Worm (Caenorhabditis elegans): ENCODE results near the gene H12C20.7.

The H12C20.7 gene

DNA sequence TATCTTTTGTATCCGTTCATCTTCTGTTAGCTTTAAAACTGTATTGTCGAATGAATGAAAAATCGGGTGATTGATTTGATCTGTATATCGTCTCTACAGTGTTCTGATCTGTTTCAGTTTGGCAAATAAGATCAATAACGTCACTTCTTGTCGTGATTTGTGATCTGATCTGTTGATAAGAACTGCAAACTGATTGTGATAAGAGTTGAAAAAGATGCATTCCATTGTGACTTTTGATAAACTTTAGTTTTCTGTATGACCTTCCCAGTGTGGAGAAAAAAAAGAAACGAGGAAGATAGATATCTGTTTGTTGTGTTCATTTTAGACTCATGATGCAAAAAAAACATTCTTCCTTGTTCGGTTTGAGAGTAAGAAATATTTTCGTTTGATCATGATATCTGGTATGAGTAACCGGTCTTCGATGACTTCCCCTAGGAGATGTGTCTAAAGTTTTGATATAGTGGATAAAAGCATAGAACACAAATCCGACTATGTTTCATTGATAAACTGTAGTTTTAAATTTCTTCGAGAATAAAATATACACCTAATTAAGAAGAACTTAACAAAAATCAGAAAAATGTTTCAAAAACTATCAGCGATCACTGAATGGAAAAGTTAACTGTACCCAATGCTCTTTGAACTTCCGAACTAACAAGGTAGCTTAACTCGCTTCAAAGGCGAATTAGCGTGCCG is 42.2 kb upstream of the H12C20.7 start:
- no peak for TF ChIP-seq snpc-4 (GFP tag; optimal IDR thresholded peaks at IDR 0.05)
- TF ChIP-seq snpc-4 (tag; optimal IDR thresholded peaks at IDR 0.05): no peak
- TF ChIP-seq lsy-27 (tag; optimal IDR thresholded peaks at IDR 0.05; ENCODE audit: borderline replicate concordance, insufficient read depth): no peak
- peak; percentile 53 for TF ChIP-seq somi-1 (GFP tag; optimal IDR thresholded peaks at IDR 0.05)
- no peak for TF ChIP-seq sea-2 (GFP tag; IDR thresholded peaks at IDR 0.05)
- TF ChIP-seq hmg-1.2 (GFP tag; IDR thresholded peaks at IDR 0.05): no peak
- no peak for TF ChIP-seq rec-8 (tag; optimal IDR thresholded peaks at IDR 0.05)
- peak; percentile 38 for TF ChIP-seq nhr-80 (tag; optimal IDR thresholded peaks at IDR 0.05)
- no peak for TF ChIP-seq T26A5.8 (tag; optimal IDR thresholded peaks at IDR 0.05)
- TF ChIP-seq sptf-2 (GFP tag; optimal IDR thresholded peaks at IDR 0.05): no peak
- no peak for TF ChIP-seq F39B2.1 (GFP tag; IDR thresholded peaks at IDR 0.05)
- no peak for TF ChIP-seq madf-3 (GFP tag; IDR thresholded peaks at IDR 0.05)
- peak; percentile 40 for TF ChIP-seq lin-40 (tag; optimal IDR thresholded peaks at IDR 0.05)
- no peak for TF ChIP-seq dpl-1 (GFP tag; optimal IDR thresholded peaks at IDR 0.05)
- TF ChIP-seq zim-3 (tag; optimal IDR thresholded peaks at IDR 0.05): no peak
- TF ChIP-seq ztf-26 (tag; optimal IDR thresholded peaks at IDR 0.05): peak; percentile 41
- TF ChIP-seq ceh-79 (tag; optimal IDR thresholded peaks at IDR 0.05): no peak
- no peak for TF ChIP-seq K11D2.4 (GFP tag; IDR thresholded peaks at IDR 0.05)
- TF ChIP-seq T07F8.4 (tag; optimal IDR thresholded peaks at IDR 0.05): no peak

DNA sequence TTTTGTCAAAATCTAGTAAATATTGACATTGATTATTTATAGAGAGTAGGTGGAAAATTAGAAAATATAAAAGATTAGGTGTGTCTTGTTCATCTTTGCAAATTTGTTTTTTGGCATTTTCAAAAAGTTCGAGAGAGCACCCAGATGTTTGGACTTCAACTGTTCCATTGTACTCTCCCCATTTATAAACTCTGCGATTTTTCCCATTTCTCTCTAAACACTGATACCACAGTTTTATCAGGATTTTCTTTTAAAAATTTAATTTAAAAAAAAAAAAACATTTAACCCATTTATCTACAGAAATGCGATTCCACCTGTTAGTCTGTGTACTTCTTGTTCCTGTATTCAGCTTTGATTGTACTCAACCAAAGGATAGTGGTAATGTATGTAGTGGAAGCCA is 40.2 kb upstream of the H12C20.7 start, which contains the start of gene tag-290:
Gene tag-290, plus strand, starts transcription at position 301 of the 400 bp plus-strand sequence.
- TF ChIP-seq dpl-1 (GFP tag; optimal IDR thresholded peaks at IDR 0.05): no peak
- TF ChIP-seq sptf-2 (GFP tag; optimal IDR thresholded peaks at IDR 0.05): no peak
- no peak for TF ChIP-seq bed-2 (GFP tag; IDR thresholded peaks at IDR 0.05)
- TF ChIP-seq T26A5.8 (tag; optimal IDR thresholded peaks at IDR 0.05): no peak
- TF ChIP-seq ZK185.1 (tag; optimal IDR thresholded peaks at IDR 0.05; ENCODE audit: poor library complexity, severe bottlenecking): no peak
- no peak for TF ChIP-seq F57C9.4 (tag; optimal IDR thresholded peaks at IDR 0.05)
- no peak for TF ChIP-seq ztf-22 (GFP tag; optimal IDR thresholded peaks at IDR 0.05)
- TF ChIP-seq nfya-2 (GFP tag; IDR thresholded peaks at IDR 0.05): no peak

DNA sequence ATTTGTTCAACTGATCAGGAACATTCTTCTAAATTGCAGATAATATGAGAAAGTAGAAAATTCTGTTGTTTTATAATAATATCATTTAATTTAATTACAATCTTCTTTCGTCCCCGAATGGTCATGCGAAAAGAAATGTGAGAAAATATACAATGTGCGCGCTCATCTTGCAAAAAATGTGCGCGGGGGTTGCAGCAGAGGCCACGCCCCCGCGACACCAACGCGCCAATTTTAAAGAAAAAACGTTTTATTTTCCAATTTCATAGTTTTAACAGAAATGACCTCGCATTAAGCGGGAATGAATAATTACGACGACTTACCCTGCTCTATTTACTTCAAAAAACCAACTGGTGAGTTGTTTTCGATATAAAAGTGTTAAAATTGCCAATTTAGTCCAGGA is 37.7 kb upstream of the H12C20.7 start, which contains the start of gene sas-5:
Gene sas-5, plus strand, starts transcription at position 257 of the 400 bp plus-strand sequence.
- TF ChIP-seq madf-10 (tag; optimal IDR thresholded peaks at IDR 0.05): peak; percentile 54
- TF ChIP-seq egrh-3 (GFP tag; IDR thresholded peaks at IDR 0.05): peak; percentile 27; the same call in 1 of the 2 replicates
- peak in 1 of 2 experiments; percentile 50 for TF ChIP-seq rec-8 (tag; optimal IDR thresholded peaks at IDR 0.05)
- TF ChIP-seq cebp-2 (GFP tag; IDR thresholded peaks at IDR 0.05): no peak
- peak; percentile 76 for TF ChIP-seq mcd-1 (GFP tag; IDR thresholded peaks at IDR 0.05)
- peak; percentile 73 for TF ChIP-seq ZK185.1 (tag; optimal IDR thresholded peaks at IDR 0.05; ENCODE audit: poor library complexity, severe bottlenecking)
- peak; percentile 72 for TF ChIP-seq xnd-1 (tag; optimal IDR thresholded peaks at IDR 0.05)
- peak; percentile 82 for TF ChIP-seq B0336.3 (GFP tag; IDR thresholded peaks at IDR 0.05)
- no peak for TF ChIP-seq ceh-79 (tag; optimal IDR thresholded peaks at IDR 0.05)
- TF ChIP-seq hmg-1.2 (GFP tag; IDR thresholded peaks at IDR 0.05): peak; percentile 58
- TF ChIP-seq T07F8.4 (tag; optimal IDR thresholded peaks at IDR 0.05): peak; percentile 18
- TF ChIP-seq unc-62 (GFP tag; optimal IDR thresholded peaks at IDR 0.05): no peak
- no peak for TF ChIP-seq snpc-1.3 (tag; optimal IDR thresholded peaks at IDR 0.05; ENCODE audit: insufficient read depth)
- peak; percentile 93 for TF ChIP-seq madf-6 (GFP tag; IDR thresholded peaks at IDR 0.05)
- TF ChIP-seq let-607 (tag; optimal IDR thresholded peaks at IDR 0.05): peak in 1 of 2 experiments; percentile 22
- peak; percentile 54 for TF ChIP-seq attf-5 (GFP tag; optimal IDR thresholded peaks at IDR 0.05)
- peak; percentile 67 for TF ChIP-seq ztf-18 (tag; optimal IDR thresholded peaks at IDR 0.05)
- peak; percentile 43; the same call in 1 of the 2 replicates for TF ChIP-seq hsf-1 (GFP tag; IDR thresholded peaks at IDR 0.05)
- TF ChIP-seq let-526 (GFP tag; IDR thresholded peaks at IDR 0.05): no peak
- TF ChIP-seq nhr-80 (tag; optimal IDR thresholded peaks at IDR 0.05): peak; percentile 29
- TF ChIP-seq ceh-91 (GFP tag; IDR thresholded peaks at IDR 0.05): peak; percentile 67
- no peak for TF ChIP-seq fkh-3 (tag; optimal IDR thresholded peaks at IDR 0.05)
- TF ChIP-seq gei-17 (GFP tag; optimal IDR thresholded peaks at IDR 0.05): no peak
- peak; percentile 82 for TF ChIP-seq pbrm-1 (GFP tag; IDR thresholded peaks at IDR 0.05)
- peak; percentile 18 for TF ChIP-seq K12H6.12 (tag; optimal IDR thresholded peaks at IDR 0.05)
- TF ChIP-seq ceh-100 (GFP tag; IDR thresholded peaks at IDR 0.05): peak; percentile 82
